Fruit fly (Drosophila melanogaster): ENCODE measurements around the gene CG15563.

CG15563 gene

dm6 chr3R:31247281-31247995 lies 15.3 kb upstream of the CG15563 start (continued):
- TF ChIP-seq CG12236 (GFP tag; optimal IDR thresholded peaks at IDR 0.05), result no peak
- TF ChIP-seq CG17186 (GFP tag; optimal IDR thresholded peaks at IDR 0.05), result no peak
- no peak for TF ChIP-seq shn (GFP tag; optimal IDR thresholded peaks at IDR 0.05)
- no peak for TF ChIP-seq cg (GFP tag; optimal IDR thresholded peaks at IDR 0.05)
- TF ChIP-seq ci (GFP tag; IDR thresholded peaks at IDR 0.05), result peak; percentile 89
- peak; percentile 67; the same call in 2 of the 3 replicates for TF ChIP-seq CG11456 (GFP tag; IDR thresholded peaks at IDR 0.05)
- peak; percentile 73 for TF ChIP-seq Sox100B (GFP tag; optimal IDR thresholded peaks at IDR 0.05)
- TF ChIP-seq Chrac-16 (GFP tag; optimal IDR thresholded peaks at IDR 0.05), result peak; percentile 36
- TF ChIP-seq CG2875 (GFP tag; optimal IDR thresholded peaks at IDR 0.05), result peak; percentile 55
- no peak for TF ChIP-seq pita (GFP tag; optimal IDR thresholded peaks at IDR 0.05)
- TF ChIP-seq cad (GFP tag; optimal IDR thresholded peaks at IDR 0.05), result no peak
- TF ChIP-seq CG6854 (GFP tag; optimal IDR thresholded peaks at IDR 0.05), result peak; percentile 44
- peak; percentile 79 for TF ChIP-seq abd-A (tag; optimal IDR thresholded peaks at IDR 0.05)
- no peak for TF ChIP-seq CG16779 (GFP tag; IDR thresholded peaks at IDR 0.05)
- peak; percentile 52 for TF ChIP-seq Side (GFP tag; optimal IDR thresholded peaks at IDR 0.05)
- no peak for TF ChIP-seq Ets97D (GFP tag; optimal IDR thresholded peaks at IDR 0.05)
- TF ChIP-seq ham (GFP tag; IDR thresholded peaks at IDR 0.05), result no peak
- no peak for TF ChIP-seq ato (GFP tag; IDR thresholded peaks at IDR 0.05; ENCODE audit: partially characterized antibody)
- peak; percentile 32 for TF ChIP-seq psq (GFP tag; optimal IDR thresholded peaks at IDR 0.05)
- TF ChIP-seq CG18262 (tag; optimal IDR thresholded peaks at IDR 0.05), result peak; percentile 80
- peak; percentile 70 for TF ChIP-seq ssp (GFP tag; IDR thresholded peaks at IDR 0.05)
- TF ChIP-seq nerfin-2 (GFP tag; IDR thresholded peaks at IDR 0.05; ENCODE audit: partially characterized antibody), result no peak
- no peak for TF ChIP-seq dmrt11E (tag; optimal IDR thresholded peaks at IDR 0.05)
- peak; percentile 45 for TF ChIP-seq ems (GFP tag; optimal IDR thresholded peaks at IDR 0.05)
- peak; percentile 83 for TF ChIP-seq nerfin-1 (tag; optimal IDR thresholded peaks at IDR 0.05)
- peak; percentile 38 for TF ChIP-seq grn (GFP tag; optimal IDR thresholded peaks at IDR 0.05)
- peak; percentile 71 for TF ChIP-seq ken (GFP tag; IDR thresholded peaks at IDR 0.05)
- peak; percentile 57 to 74 for TF ChIP-seq dpn (GFP tag; optimal IDR thresholded peaks at IDR 0.05)
- peak; percentile 71 for TF ChIP-seq MTF-1 (GFP tag; optimal IDR thresholded peaks at IDR 0.05; ENCODE audit: borderline replicate concordance)
- peak; percentile 70 for TF ChIP-seq org-1 (GFP tag; optimal IDR thresholded peaks at IDR 0.05)
- TF ChIP-seq knrl (GFP tag; IDR thresholded peaks at IDR 0.05; ENCODE audit: partially characterized antibody), result no peak
- no peak for TF ChIP-seq B-H2 (GFP tag; optimal IDR thresholded peaks at IDR 0.05)
- no peak for TF ChIP-seq Elba2 (GFP tag; optimal IDR thresholded peaks at IDR 0.05)
- TF ChIP-seq h (optimal IDR thresholded peaks at IDR 0.05), result no peak
- no peak for TF ChIP-seq Fer2 (tag; optimal IDR thresholded peaks at IDR 0.05)
- TF ChIP-seq CG14014 (GFP tag; IDR thresholded peaks at IDR 0.05), result peak; percentile 78; the same call in 1 of the 2 replicates
- peak; percentile 62 for TF ChIP-seq CG4730 (GFP tag; IDR thresholded peaks at IDR 0.05)
- peak; percentile 62; the same call in 1 of the 2 replicates for TF ChIP-seq ranshi (GFP tag; IDR thresholded peaks at IDR 0.05)
- peak; percentile 85 for TF ChIP-seq sisA (GFP tag; IDR thresholded peaks at IDR 0.05)
- TF ChIP-seq vvl (GFP tag; IDR thresholded peaks at IDR 0.05), result peak; percentile 78
- TF ChIP-seq CG3065 (GFP tag; optimal IDR thresholded peaks at IDR 0.05), result no peak
- peak; percentile 82 for TF ChIP-seq phol (tag; optimal IDR thresholded peaks at IDR 0.05)
- TF ChIP-seq Oaz (GFP tag; IDR thresholded peaks at IDR 0.05), result peak; percentile 72
- TF ChIP-seq Deaf1 (tag; optimal IDR thresholded peaks at IDR 0.05), result peak; percentile 47
- TF ChIP-seq Hmx (GFP tag; optimal IDR thresholded peaks at IDR 0.05), result no peak
- peak; percentile 62 for TF ChIP-seq Asciz (GFP tag; optimal IDR thresholded peaks at IDR 0.05)
- TF ChIP-seq Eip74EF (GFP tag; optimal IDR thresholded peaks at IDR 0.05), result peak in 1 of 2 experiments; percentile 80
- no peak for TF ChIP-seq gcm2 (GFP tag; optimal IDR thresholded peaks at IDR 0.05)
- TF ChIP-seq CG7357 (GFP tag; IDR thresholded peaks at IDR 0.05), result peak; percentile 64
- peak; percentile 38 for TF ChIP-seq chn (GFP tag; optimal IDR thresholded peaks at IDR 0.05)

Data from whole organism, embryonic.